Fruit fly (Drosophila melanogaster): Measurements from ENCODE around the gene CG32712.

DNA sequence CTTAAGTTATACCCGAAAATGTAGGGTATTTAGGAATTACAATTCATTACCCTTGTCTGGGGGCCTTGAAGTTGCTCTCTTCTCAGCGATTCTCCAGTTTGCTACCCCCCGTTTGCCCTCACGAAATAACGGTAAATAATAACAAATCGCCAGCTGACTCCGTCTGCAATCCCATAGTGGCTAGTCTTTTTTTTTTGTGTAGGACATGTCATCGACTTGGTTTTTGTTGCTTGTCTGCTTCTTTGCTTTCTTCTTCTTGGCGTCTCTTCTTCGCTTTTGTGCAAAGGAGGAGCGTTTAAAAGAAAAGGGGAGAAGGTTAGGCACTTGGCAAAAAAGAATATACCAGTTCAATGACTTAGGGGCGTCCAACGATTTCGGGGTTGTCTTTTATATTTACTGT lies 17.4 kb downstream of the CG32712 start:
- TF ChIP-seq CG8478 (optimal IDR thresholded peaks at IDR 0.05) (no peak), CTCF (optimal IDR thresholded peaks at IDR 0.05) (no peak)

Data from S2 (cell line).